Fruit fly (Drosophila melanogaster): ENCODE data around the gene Mco3.

Mco3 gene

DNA sequence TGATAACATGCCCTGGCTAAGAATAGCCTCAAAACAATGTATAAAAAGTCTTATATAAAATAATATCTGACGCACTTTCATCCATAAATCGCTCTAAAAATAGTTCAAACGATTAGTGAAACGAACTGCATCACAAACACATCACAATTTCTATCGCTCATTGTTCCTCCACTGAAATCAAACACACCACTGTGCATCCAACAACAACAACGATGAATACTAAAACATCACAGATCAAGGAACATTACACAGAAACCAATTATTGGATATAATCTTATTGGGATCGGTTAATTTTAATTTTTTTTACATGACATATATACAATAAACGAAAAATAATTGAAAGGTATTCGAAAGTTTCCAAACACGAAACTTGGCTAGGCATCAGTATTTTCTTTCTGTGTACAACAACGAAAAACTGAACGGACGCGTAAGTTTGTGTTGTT lies 17.9 kb upstream of the Mco3 start (continued):
- TF ChIP-seq CG5245 (GFP tag; optimal IDR thresholded peaks at IDR 0.05) (peak; percentile 60), Atf6 (GFP tag; IDR thresholded peaks at IDR 0.05) (peak; percentile 65; the same call in 1 of the 2 replicates), MBD-R2 (GFP tag; IDR thresholded peaks at IDR 0.05) (no peak; the same call in 1 of the 2 replicates), gcm2 (GFP tag; optimal IDR thresholded peaks at IDR 0.05) (peak; percentile 54), CG3163 (GFP tag; optimal IDR thresholded peaks at IDR 0.05) (no peak), CG13624 (GFP tag; optimal IDR thresholded peaks at IDR 0.05) (peak; percentile 71), Ada2b (GFP tag; IDR thresholded peaks at IDR 0.05) (peak; percentile 80), peb (GFP tag; IDR thresholded peaks at IDR 0.05) (peak; percentile 46; the same call in 1 of the 2 replicates), Dbx (GFP tag; IDR thresholded peaks at IDR 0.05) (no peak), CG4360 (GFP tag; IDR thresholded peaks at IDR 0.05) (no peak; the same call in 1 of the 2 replicates), kay (GFP tag; optimal IDR thresholded peaks at IDR 0.05) (peak; percentile 54), CG10147 (GFP tag; optimal IDR thresholded peaks at IDR 0.05) (peak; percentile 41), corto (GFP tag; optimal IDR thresholded peaks at IDR 0.05) (no peak), dan (GFP tag; IDR thresholded peaks at IDR 0.05) (no peak), Hand (GFP tag; optimal IDR thresholded peaks at IDR 0.05) (no peak), tup (GFP tag; optimal IDR thresholded peaks at IDR 0.05) (peak; percentile 39), NC2α (GFP tag; optimal IDR thresholded peaks at IDR 0.05) (peak; percentile 68), HHEX (GFP tag; optimal IDR thresholded peaks at IDR 0.05) (peak; percentile 68), gt (GFP tag; IDR thresholded peaks at IDR 0.05) (no peak; the same call in 1 of the 2 replicates), vvl (GFP tag; IDR thresholded peaks at IDR 0.05) (peak; percentile 91), CG8765 (GFP tag; IDR thresholded peaks at IDR 0.05) (0 out of 2 replicates have a peak, but pooled peaks have one; percentile 24), row (GFP tag; IDR thresholded peaks at IDR 0.05) (peak; percentile 87), CG8944 (GFP tag; optimal IDR thresholded peaks at IDR 0.05) (peak; percentile 67), CG8924 (tag; optimal IDR thresholded peaks at IDR 0.05) (peak; percentile 81), run (tag; optimal IDR thresholded peaks at IDR 0.05) (no peak), Dll (GFP tag; IDR thresholded peaks at IDR 0.05; ENCODE audit: partially characterized antibody) (no peak), E2f1 (GFP tag; IDR thresholded peaks at IDR 0.05) (peak; percentile 80), lov (optimal IDR thresholded peaks at IDR 0.05) (no peak), lov (GFP tag; IDR thresholded peaks at IDR 0.05) (no peak; the same call in 2 of the 3 replicates), zfh2 (GFP tag; optimal IDR thresholded peaks at IDR 0.05) (peak; percentile 48), Mrtf (GFP tag; IDR thresholded peaks at IDR 0.05) (no peak; the same call in 2 of the 3 replicates), hbn (GFP tag; IDR thresholded peaks at IDR 0.05; ENCODE audit: partially characterized antibody) (no peak), CG11093 (GFP tag; IDR thresholded peaks at IDR 0.05) (peak; percentile 60; the same call in 2 of the 3 replicates), hth (optimal IDR thresholded peaks at IDR 0.05) (no peak), Bteb2 (GFP tag; optimal IDR thresholded peaks at IDR 0.05) (peak; percentile 43), Vsx1 (GFP tag; optimal IDR thresholded peaks at IDR 0.05) (no peak), p53 (GFP tag; optimal IDR thresholded peaks at IDR 0.05) (no peak), nom (GFP tag; optimal IDR thresholded peaks at IDR 0.05) (no peak), Optix (GFP tag; IDR thresholded peaks at IDR 0.05) (no peak), Neu2 (GFP tag; optimal IDR thresholded peaks at IDR 0.05; ENCODE audit: borderline replicate concordance) (no peak), Xrp1 (GFP tag; IDR thresholded peaks at IDR 0.05) (peak; percentile 83), CG31224 (GFP tag; IDR thresholded peaks at IDR 0.05) (no peak), CG10543 (GFP tag; optimal IDR thresholded peaks at IDR 0.05) (no peak), CG15479 (GFP tag; optimal IDR thresholded peaks at IDR 0.05) (no peak), nmo (GFP tag; optimal IDR thresholded peaks at IDR 0.05) (peak; percentile 88), CG30020 (tag; optimal IDR thresholded peaks at IDR 0.05) (no peak), ERR (GFP tag; optimal IDR thresholded peaks at IDR 0.05) (peak; percentile 6), tap (tag; optimal IDR thresholded peaks at IDR 0.05) (peak; percentile 81), sd (tag; optimal IDR thresholded peaks at IDR 0.05) (peak; percentile 41), CG5180 (GFP tag; optimal IDR thresholded peaks at IDR 0.05) (peak; percentile 50), seq (GFP tag; IDR thresholded peaks at IDR 0.05) (peak; percentile 68)

All from whole organism, embryonic.